Fruit fly (Drosophila melanogaster): ENCODE results near the gene CG11885.
A peak's percentile ranks its signal among the peaks of the same experiment; 100 is the strongest.

Gene CG11885

DNA sequence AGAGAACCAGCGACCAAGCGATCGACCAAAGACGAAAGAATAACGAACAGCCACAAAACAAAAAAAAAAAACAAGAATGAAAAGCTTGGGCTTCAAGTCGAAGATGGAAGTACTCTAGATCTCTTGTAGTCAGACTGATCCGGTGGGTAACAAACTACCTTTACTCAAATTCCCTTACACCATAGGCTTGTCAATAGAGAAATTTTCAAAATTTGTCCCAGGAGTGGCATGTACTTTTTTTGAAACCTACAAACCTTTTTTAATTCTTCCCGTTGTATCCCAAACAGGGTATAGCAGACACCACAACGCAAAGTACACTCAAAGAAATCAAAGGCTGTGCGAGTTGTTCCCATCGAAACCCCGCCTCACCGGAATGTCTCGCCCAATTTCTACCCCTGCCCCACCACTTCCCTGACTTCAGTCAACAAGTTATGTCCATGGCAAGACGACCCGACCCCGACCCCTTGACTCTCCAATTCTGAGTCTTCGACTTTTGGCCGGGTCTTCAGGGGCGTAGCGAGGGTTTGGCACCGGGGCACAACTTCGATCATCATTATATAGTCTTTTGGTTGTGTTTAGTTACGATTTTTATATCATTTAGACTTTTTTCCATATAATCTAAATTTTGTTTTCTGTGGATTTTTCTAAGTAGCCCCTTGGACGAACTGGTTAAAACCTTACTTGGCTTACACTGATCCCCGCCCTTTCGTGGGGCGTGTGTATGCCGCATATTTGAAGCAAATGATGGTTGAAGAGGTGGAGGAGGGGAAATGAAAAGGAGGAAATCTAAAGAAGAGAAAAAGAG is 8.6 kb upstream of the CG11885 start (continued):
- TF ChIP-seq sens-2 (GFP tag; IDR thresholded peaks at IDR 0.05) (no peak), exex (tag; optimal IDR thresholded peaks at IDR 0.05) (no peak), CG1529 (GFP tag; optimal IDR thresholded peaks at IDR 0.05) (peak; percentile 6), Poxn (GFP tag; IDR thresholded peaks at IDR 0.05) (no peak), Chrac-16 (GFP tag; optimal IDR thresholded peaks at IDR 0.05) (peak; percentile 71), nmo (GFP tag; optimal IDR thresholded peaks at IDR 0.05) (peak; percentile 49), slbo (GFP tag; IDR thresholded peaks at IDR 0.05) (peak; percentile 66), Lim3 (GFP tag; IDR thresholded peaks at IDR 0.05) (no peak), ken (GFP tag; IDR thresholded peaks at IDR 0.05) (peak; percentile 59; the same call in 1 of the 3 replicates), Dbx (GFP tag; IDR thresholded peaks at IDR 0.05) (0 out of 3 replicates have a peak, but pooled peaks have one; percentile 23), chn (GFP tag; optimal IDR thresholded peaks at IDR 0.05) (peak; percentile 48), Jarid2 (GFP tag; optimal IDR thresholded peaks at IDR 0.05) (no peak), disco-r (GFP tag; optimal IDR thresholded peaks at IDR 0.05) (no peak), Atf-2 (GFP tag; optimal IDR thresholded peaks at IDR 0.05) (no peak), CG16813 (GFP tag; IDR thresholded peaks at IDR 0.05; ENCODE audit: partially characterized antibody) (peak; percentile 34; the same call in 1 of the 3 replicates), CG11398 (GFP tag; optimal IDR thresholded peaks at IDR 0.05) (peak; percentile 63), zf30C (GFP tag; optimal IDR thresholded peaks at IDR 0.05) (peak; percentile 61), CG9876 (GFP tag; optimal IDR thresholded peaks at IDR 0.05) (peak; percentile 26), CG18476 (GFP tag; optimal IDR thresholded peaks at IDR 0.05) (no peak), CG8765 (GFP tag; IDR thresholded peaks at IDR 0.05) (peak; percentile 56; the same call in 1 of the 2 replicates), Stat92E (GFP tag; optimal IDR thresholded peaks at IDR 0.05) (no peak), CG3281 (GFP tag; optimal IDR thresholded peaks at IDR 0.05) (peak; percentile 47), insv (GFP tag; optimal IDR thresholded peaks at IDR 0.05) (no peak), CG4820 (GFP tag; optimal IDR thresholded peaks at IDR 0.05) (peak; percentile 23), CG8089 (GFP tag; optimal IDR thresholded peaks at IDR 0.05) (peak; percentile 61), phol (tag; optimal IDR thresholded peaks at IDR 0.05) (peak; percentile 48), CG4730 (GFP tag; IDR thresholded peaks at IDR 0.05) (peak; percentile 35; the same call in 1 of the 2 replicates), unc-4 (GFP tag; IDR thresholded peaks at IDR 0.05; ENCODE audit: partially characterized antibody) (no peak), CG10209 (GFP tag; optimal IDR thresholded peaks at IDR 0.05) (peak; percentile 20), gcm2 (GFP tag; optimal IDR thresholded peaks at IDR 0.05) (no peak), Hr51 (GFP tag; optimal IDR thresholded peaks at IDR 0.05) (peak in 1 of 2 experiments; percentile 39), hth (optimal IDR thresholded peaks at IDR 0.05) (no peak), CG2202 (tag; optimal IDR thresholded peaks at IDR 0.05) (peak; percentile 0), fd102C (GFP tag; optimal IDR thresholded peaks at IDR 0.05) (no peak), CG7357 (GFP tag; IDR thresholded peaks at IDR 0.05) (peak; percentile 37; the same call in 2 of the 3 replicates), CG3065 (GFP tag; optimal IDR thresholded peaks at IDR 0.05) (no peak), ems (GFP tag; optimal IDR thresholded peaks at IDR 0.05) (peak; percentile 38), Mad (GFP tag; optimal IDR thresholded peaks at IDR 0.05) (no peak), Neu2 (GFP tag; optimal IDR thresholded peaks at IDR 0.05; ENCODE audit: borderline replicate concordance) (no peak), Hr3 (GFP tag; optimal IDR thresholded peaks at IDR 0.05) (peak; percentile 14), org-1 (GFP tag; optimal IDR thresholded peaks at IDR 0.05) (peak; percentile 18), sna (GFP tag; IDR thresholded peaks at IDR 0.05; ENCODE audit: partially characterized antibody) (no peak), CG1792 (GFP tag; optimal IDR thresholded peaks at IDR 0.05) (peak; percentile 5), NK7.1 (GFP tag; optimal IDR thresholded peaks at IDR 0.05) (no peak), CG6654 (GFP tag; optimal IDR thresholded peaks at IDR 0.05) (no peak), slp2 (GFP tag; optimal IDR thresholded peaks at IDR 0.05) (peak; percentile 20), onecut (GFP tag; IDR thresholded peaks at IDR 0.05) (0 out of 2 replicates have a peak, but pooled peaks have one; percentile 6), CG12659 (GFP tag; optimal IDR thresholded peaks at IDR 0.05) (no peak), CG3407 (GFP tag; optimal IDR thresholded peaks at IDR 0.05) (peak; percentile 2)

Data from whole organism, embryonic.